Worm (Caenorhabditis elegans): ENCODE measurements around the gene ZK892.6.

DNA sequence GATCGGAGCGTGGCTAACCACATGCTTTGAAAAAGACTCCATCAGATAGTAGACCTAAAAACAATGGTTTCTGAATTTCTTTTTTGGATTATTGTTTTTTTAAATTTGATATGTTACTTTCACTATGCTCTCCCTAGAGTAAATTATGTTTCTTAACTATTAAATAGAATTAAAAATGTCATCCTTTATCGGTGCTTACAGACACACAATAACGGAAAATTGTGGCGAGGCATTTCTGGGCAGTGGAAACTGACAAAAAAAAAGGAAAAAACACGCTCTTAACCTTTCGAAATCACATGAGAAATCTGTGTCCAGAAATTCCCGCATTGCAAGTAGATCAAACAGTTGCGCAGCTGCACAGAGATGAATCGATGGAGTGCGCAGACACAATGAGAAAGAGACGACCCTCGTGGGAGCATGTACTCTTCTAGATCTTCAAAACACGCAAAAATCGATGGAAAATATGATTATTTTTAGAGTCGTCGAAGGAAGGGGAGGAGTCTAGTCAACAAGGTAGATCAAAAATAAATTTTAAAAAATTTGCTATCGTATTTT lies at the start of gene ZK892.6:
- TF ChIP-seq scrt-1 (GFP tag; IDR thresholded peaks at IDR 0.05) (no peak), hmbx-1 (tag; optimal IDR thresholded peaks at IDR 0.05) (no peak), hnd-1 (tag; optimal IDR thresholded peaks at IDR 0.05) (no peak), ama-1 (optimal IDR thresholded peaks at IDR 0.05) (no peak), F13C5.2 (tag; optimal IDR thresholded peaks at IDR 0.05) (no peak), ceh-13 (GFP tag; optimal IDR thresholded peaks at IDR 0.05) (no peak), flt-1 (GFP tag; IDR thresholded peaks at IDR 0.05) (no peak), pes-1 (GFP tag; IDR thresholded peaks at IDR 0.05) (no peak), tbx-11 (GFP tag; IDR thresholded peaks at IDR 0.05) (no peak)
